Fruit fly (Drosophila melanogaster) whole organism, prepupa: ENCODE measurements around the gene CG7084.

Source experiments
- Blimp-1 ChIP-seq: fragments of 200-800 bp; sonication (Bioruptor generic); optimal IDR thresholded peaks from 3 replicates; lab custom pipeline; 2017; ENCODE audit warnings: missing biosample characterization, missing genetic modification characterization, mild to moderate bottlenecking, moderate library complexity, missing genetic modification reagents
- CG10631 ChIP-seq: fragments of 200-800 bp; sonication (Bioruptor generic); optimal IDR thresholded peaks from 2 replicates; lab custom pipeline; 2016; ENCODE audit warnings: missing biosample characterization, missing genetic modification characterization
- CG11762 ChIP-seq: fragments of 200-800 bp; sonication (Bioruptor generic); optimal IDR thresholded peaks from 3 replicates; lab custom pipeline; 2016; ENCODE audit warnings: missing biosample characterization, missing genetic modification characterization; ENCODE audit not compliant: insufficient read depth
- CG11902 ChIP-seq: fragments of 200-800 bp; sonication (Bioruptor generic); optimal IDR thresholded peaks from 3 replicates; lab custom pipeline; 2016; ENCODE audit warnings: missing biosample characterization, missing genetic modification characterization
- CG15336 ChIP-seq: fragments of 200-800 bp; sonication (Bioruptor generic); IDR thresholded peaks from 2 replicates; pipeline ENCODE4 v1.3.6; 2022; ENCODE audit warnings: missing biosample characterization, missing genetic modification characterization
- CG1621 ChIP-seq: fragments of 200-800 bp; sonication (Bioruptor generic); optimal IDR thresholded peaks from 3 replicates; lab custom pipeline; 2018; ENCODE audit warnings: missing biosample characterization, mild to moderate bottlenecking, missing genetic modification characterization
- CG16779 ChIP-seq: fragments of 200-800 bp; sonication (Bioruptor generic); optimal IDR thresholded peaks from 3 replicates; lab custom pipeline; 2017; ENCODE audit warnings: missing biosample characterization, mild to moderate bottlenecking, missing genetic modification characterization
- CG31627 ChIP-seq: fragments of 200-800 bp; sonication (Bioruptor generic); optimal IDR thresholded peaks from 3 replicates; lab custom pipeline; 2016; ENCODE audit warnings: missing biosample characterization, missing genetic modification characterization
- CG34406 ChIP-seq: fragments of 200-800 bp; sonication (Bioruptor generic); optimal IDR thresholded peaks from 3 replicates; lab custom pipeline; 2016; ENCODE audit warnings: missing biosample characterization, missing genetic modification characterization
- CG4318 ChIP-seq: fragments of 200-800 bp; sonication (Bioruptor generic); optimal IDR thresholded peaks from 3 replicates; lab custom pipeline; 2017; ENCODE audit warnings: missing biosample characterization, mild to moderate bottlenecking, missing genetic modification characterization
- CG6163 ChIP-seq: fragments of 200-800 bp; sonication (Bioruptor generic); IDR thresholded peaks from 3 replicates; pipeline ENCODE4 v1.3.6; 2022; ENCODE audit warnings: missing biosample characterization, missing genetic modification characterization
- CG6808 ChIP-seq: fragments of 200-800 bp; sonication (Bioruptor generic); optimal IDR thresholded peaks from 3 replicates; lab custom pipeline; 2017; ENCODE audit warnings: missing biosample characterization, missing genetic modification characterization, mild to moderate bottlenecking, moderate library complexity, missing genetic modification reagents
- CG6854 ChIP-seq: fragments of 200-800 bp; sonication (Bioruptor generic); optimal IDR thresholded peaks from 2 replicates; lab custom pipeline; 2017; ENCODE audit warnings: missing biosample characterization, mild to moderate bottlenecking, missing genetic modification characterization
- CG8119 ChIP-seq: fragments of 200-800 bp; sonication (Bioruptor generic); IDR thresholded peaks from 3 replicates; pipeline ENCODE4 v1.3.6; 2022; ENCODE audit warnings: missing biosample characterization, missing genetic modification characterization
- CG8319 ChIP-seq: fragments of 200-800 bp; sonication (Bioruptor generic); optimal IDR thresholded peaks from 3 replicates; lab custom pipeline; 2016; ENCODE audit warnings: missing biosample characterization, missing genetic modification characterization
- CG8632 ChIP-seq: fragments of 200-800 bp; sonication (Bioruptor generic); optimal IDR thresholded peaks from 3 replicates; lab custom pipeline; 2016; ENCODE audit warnings: missing biosample characterization, missing genetic modification characterization
- CG9139 ChIP-seq: fragments of 200-800 bp; sonication (Bioruptor generic); optimal IDR thresholded peaks from 3 replicates; lab custom pipeline; 2017; ENCODE audit warnings: missing biosample characterization, mild to moderate bottlenecking, missing genetic modification characterization
- Eip75B ChIP-seq: fragments of 200-800 bp; sonication (Bioruptor generic); optimal IDR thresholded peaks from 3 replicates; lab custom pipeline; 2016; ENCODE audit warnings: missing biosample characterization, missing genetic modification characterization
- Eip78C ChIP-seq: fragments of 200-800 bp; sonication (Bioruptor generic); peaks from one replicate; lab custom pipeline; 2016; ENCODE audit warnings: missing biosample characterization, missing genetic modification characterization
- Ets21C ChIP-seq: fragments of 200-800 bp; sonication (Bioruptor generic); optimal IDR thresholded peaks from 3 replicates; lab custom pipeline; 2016; ENCODE audit warnings: missing biosample characterization, missing genetic modification characterization
- Ets96B ChIP-seq: fragments of 200-800 bp; optimal IDR thresholded peaks from 2 replicates; lab custom pipeline; 2019; ENCODE audit warnings: missing biosample characterization, mild to moderate bottlenecking, missing genetic modification characterization, moderate library complexity
- Hr38 ChIP-seq: sonication (Bioruptor generic); optimal IDR thresholded peaks from 2 replicates; lab custom pipeline; 2016; ENCODE audit warnings: missing biosample characterization, missing genetic modification characterization
- Hr39 ChIP-seq: fragments of 200-800 bp; sonication (Bioruptor generic); optimal IDR thresholded peaks from 2 replicates; lab custom pipeline; 2016; ENCODE audit warnings: missing biosample characterization, missing genetic modification characterization
- Hr4 ChIP-seq: fragments of 200-800 bp; sonication (Bioruptor generic); optimal IDR thresholded peaks from 3 replicates; lab custom pipeline; 2016; ENCODE audit warnings: missing biosample characterization, missing genetic modification characterization
- Lpt ChIP-seq: fragments of 200-800 bp; sonication (Bioruptor generic); optimal IDR thresholded peaks from 3 replicates; lab custom pipeline; 2016; ENCODE audit warnings: missing biosample characterization, missing genetic modification characterization
- Met ChIP-seq: fragments of 200-800 bp; sonication (Bioruptor generic); optimal IDR thresholded peaks from 3 replicates; lab custom pipeline; 2016; ENCODE audit warnings: missing biosample characterization, missing genetic modification characterization
- OdsH ChIP-seq: fragments of 200-800 bp; sonication (Bioruptor generic); optimal IDR thresholded peaks from 3 replicates; lab custom pipeline; 2016; ENCODE audit warnings: missing biosample characterization, missing genetic modification characterization
- Smox ChIP-seq: fragments of 200-800 bp; sonication (Bioruptor generic); optimal IDR thresholded peaks from 3 replicates; lab custom pipeline; 2016; ENCODE audit warnings: missing biosample characterization, missing genetic modification characterization
- Sox102F ChIP-seq: fragments of 200-800 bp; sonication (Bioruptor generic); optimal IDR thresholded peaks from 2 replicates; lab custom pipeline; 2016; ENCODE audit warnings: missing biosample characterization, mild to moderate bottlenecking, missing genetic modification characterization
- Sox14 ChIP-seq: fragments of 200-800 bp; sonication (Bioruptor generic); optimal IDR thresholded peaks from 3 replicates; lab custom pipeline; 2016; ENCODE audit warnings: missing biosample characterization, missing genetic modification characterization
- achi ChIP-seq: fragments of 200-800 bp; sonication (Bioruptor generic); optimal IDR thresholded peaks from 3 replicates; lab custom pipeline; 2016; ENCODE audit warnings: missing biosample characterization, missing genetic modification characterization
- cyc ChIP-seq: fragments of 200-800 bp; sonication (Bioruptor generic); optimal IDR thresholded peaks from 3 replicates; lab custom pipeline; 2016; ENCODE audit warnings: missing biosample characterization, missing genetic modification characterization
- dsx ChIP-seq: fragments of 200-800 bp; optimal IDR thresholded peaks from 3 replicates; lab custom pipeline; 2019; ENCODE audit warnings: missing biosample characterization, mild to moderate bottlenecking, missing genetic modification characterization, moderate library complexity; ENCODE audit not compliant: poor library complexity, severe bottlenecking
- esn ChIP-seq: fragments of 200-800 bp; sonication (Bioruptor generic); optimal IDR thresholded peaks from 2 replicates; lab custom pipeline; 2016; ENCODE audit warnings: missing biosample characterization, mild to moderate bottlenecking, missing genetic modification characterization, moderate library complexity
- fd59A ChIP-seq: fragments of 200-800 bp; sonication (Bioruptor generic); optimal IDR thresholded peaks from 2 replicates; lab custom pipeline; 2017; ENCODE audit warnings: missing biosample characterization, mild to moderate bottlenecking, missing genetic modification characterization, missing genetic modification reagents
- fkh ChIP-seq: fragments of 200-800 bp; sonication (Bioruptor generic); optimal IDR thresholded peaks from 3 replicates; lab custom pipeline; 2017; ENCODE audit warnings: missing biosample characterization, mild to moderate bottlenecking, missing genetic modification characterization, moderate library complexity
- salr ChIP-seq, 2 experiments: fragments of 200-800 bp; sonication (Bioruptor generic); optimal IDR thresholded peaks; 3 replicates each; lab custom pipeline; 2016 to 2018; ENCODE audit warnings: missing biosample characterization in 2 of 2, missing genetic modification characterization in 2 of 2, mild to moderate bottlenecking in 1 of 2
- spab ChIP-seq: fragments of 200-800 bp; sonication (Bioruptor generic); optimal IDR thresholded peaks from 2 replicates; lab custom pipeline; 2017; ENCODE audit warnings: missing biosample characterization, mild to moderate bottlenecking, missing genetic modification characterization, missing genetic modification reagents
- ss ChIP-seq, 2 experiments: fragments of 200-800 bp; sonication (Bioruptor generic); optimal IDR thresholded peaks; 2 replicates in 1 of 2; 3 replicates in 1 of 2; lab custom pipeline; 2017 to 2018; ENCODE audit warnings: mild to moderate bottlenecking in 2 of 2, missing biosample characterization in 2 of 2, missing genetic modification characterization in 2 of 2, moderate library complexity in 1 of 2
- vri ChIP-seq: fragments of 200-800 bp; sonication (Bioruptor generic); optimal IDR thresholded peaks from 3 replicates; lab custom pipeline; 2016; ENCODE audit warnings: missing biosample characterization, mild to moderate bottlenecking, missing genetic modification characterization

The CG7084 gene

dm6 chr3R:22339510-22339909 is 40.9 kb downstream of the CG7084 start (continued):
- TF ChIP-seq ss (GFP tag; optimal IDR thresholded peaks at IDR 0.05; lab: Kevin White, UChicago) (peak in 1 of 2 experiments; percentile 70), salr (GFP tag; optimal IDR thresholded peaks at IDR 0.05; lab: Kevin White, UChicago) (peak; percentile 29 to 65), esn (GFP tag; lab: Kevin White, UChicago) (peak; percentile 59), CG10631 (GFP tag; lab: Kevin White, UChicago) (peak; percentile 66), CG11762 (GFP tag; lab: Kevin White, UChicago) (peak; percentile 34), CG16779 (tag; lab: Kevin White, UChicago) (peak; percentile 25), Sox14 (peak; percentile 59), fd59A (GFP tag; lab: Kevin White, UChicago) (peak; percentile 71)
- TF ChIP-seq, all 60 proteins: peak for 52

dm6 chr3R:22340207-22340606 is 41.6 kb downstream of the CG7084 start, which contains the start of gene CG5388:
Gene CG5388, minus strand, starts transcription at chr3R:22340307.
- TF ChIP-seq spab (GFP tag; lab: Kevin White, UChicago) (no peak), Hr38 (GFP tag; lab: Kevin White, UChicago) (no peak), CG8632 (GFP tag; lab: Kevin White, UChicago) (no peak), achi (GFP tag; lab: Kevin White, UChicago) (no peak), CG15336 (GFP tag; lab: Robert Waterston, UW) (no peak), CG6808 (GFP tag; lab: Kevin White, UChicago) (no peak), vri (no peak), Hr39 (GFP tag; lab: Kevin White, UChicago) (no peak), CG11902 (GFP tag; lab: Kevin White, UChicago) (no peak), CG9139 (no peak), CG6163 (GFP tag; lab: Robert Waterston, UW) (no peak), CG1621 (no peak), salr (GFP tag; optimal IDR thresholded peaks at IDR 0.05; lab: Kevin White, UChicago) (no peak), Blimp-1 (no peak), Smox (GFP tag; lab: Kevin White, UChicago) (no peak), Eip78C (GFP tag; lab: Kevin White, UChicago) (no peak), Lpt (GFP tag; lab: Kevin White, UChicago) (no peak)

- no peak for TF ChIP-seq CG6163 (GFP tag; lab: Robert Waterston, UW)
- TF ChIP-seq achi (GFP tag; lab: Kevin White, UChicago) = no peak
- no peak for TF ChIP-seq Ets96B
- no peak for TF ChIP-seq fkh
- no peak for TF ChIP-seq Smox (GFP tag; lab: Kevin White, UChicago)
- TF ChIP-seq CG4318 (GFP tag; lab: Kevin White, UChicago) = no peak
- no peak for TF ChIP-seq Eip75B (GFP tag; lab: Kevin White, UChicago)
- no peak for TF ChIP-seq Met
- TF ChIP-seq CG31627 (GFP tag; lab: Kevin White, UChicago) = no peak
- no peak for TF ChIP-seq Hr39 (GFP tag; lab: Kevin White, UChicago)
- TF ChIP-seq OdsH (GFP tag; lab: Kevin White, UChicago) = no peak
- TF ChIP-seq cyc (GFP tag; lab: Kevin White, UChicago) = no peak
- TF ChIP-seq CG34406 (GFP tag; lab: Kevin White, UChicago) = no peak
Observed at dm6 chr3R:22341652-22342051, 43.0 kb downstream of the CG7084 start.

dm6 chr3R:22342151-22342550 is 43.5 kb downstream of the CG7084 start, which contains the start of gene CG5386:
Gene CG5386, minus strand, starts transcription at chr3R:22342251.
- TF ChIP-seq Hr4 = no peak
- TF ChIP-seq Eip75B (GFP tag; lab: Kevin White, UChicago) = no peak
- no peak for TF ChIP-seq vri
- no peak for TF ChIP-seq CG8319 (GFP tag; lab: Kevin White, UChicago)
- no peak for TF ChIP-seq CG16779 (tag; lab: Kevin White, UChicago)
- TF ChIP-seq Ets21C (GFP tag; lab: Kevin White, UChicago) = no peak
- no peak for TF ChIP-seq cyc (GFP tag; lab: Kevin White, UChicago)
- no peak for TF ChIP-seq CG8119 (GFP tag; lab: Robert Waterston, UW)
- TF ChIP-seq CG6808 (GFP tag; lab: Kevin White, UChicago) = no peak
- no peak for TF ChIP-seq achi (GFP tag; lab: Kevin White, UChicago)
- no peak for TF ChIP-seq CG11762 (GFP tag; lab: Kevin White, UChicago)
- no peak for TF ChIP-seq CG6854 (GFP tag; lab: Kevin White, UChicago)
- no peak for TF ChIP-seq esn (GFP tag; lab: Kevin White, UChicago)
- TF ChIP-seq Sox102F = no peak
- no peak for TF ChIP-seq CG34406 (GFP tag; lab: Kevin White, UChicago)
- no peak for TF ChIP-seq dsx (GFP tag; lab: Kevin White, UChicago)
